Fruit fly (Drosophila melanogaster): ENCODE data around the gene Hr78.

dm6 chr3L:21516716-21517266, 19.5 kb upstream of the Hr78 start:
- TF ChIP-seq EcR (GFP tag; optimal IDR thresholded peaks at IDR 0.05) (peak; percentile 77), fd96Ca (GFP tag; IDR thresholded peaks at IDR 0.05) (0 out of 3 replicates have a peak, but pooled peaks have one; percentile 6), CG8301 (tag; optimal IDR thresholded peaks at IDR 0.05) (peak; percentile 22), Pif1A (GFP tag; optimal IDR thresholded peaks at IDR 0.05) (peak; percentile 36), gl (tag; optimal IDR thresholded peaks at IDR 0.05) (no peak), CG14655 (GFP tag; optimal IDR thresholded peaks at IDR 0.05) (peak; percentile 28), Ets98B (GFP tag; IDR thresholded peaks at IDR 0.05) (peak; percentile 33; the same call in 1 of the 2 replicates), CG8159 (tag; optimal IDR thresholded peaks at IDR 0.05) (peak; percentile 28), CG9948 (tag; optimal IDR thresholded peaks at IDR 0.05) (peak; percentile 8), D1 (tag; optimal IDR thresholded peaks at IDR 0.05) (no peak), CG12605 (GFP tag; IDR thresholded peaks at IDR 0.05) (0 out of 2 replicates have a peak, but pooled peaks have one; percentile 39)

Measured in whole organism, pupa.